Worm (Caenorhabditis elegans): ENCODE measurements around the gene mfsd-10.

- no peak for TF ChIP-seq lin-13 (tag; optimal IDR thresholded peaks at IDR 0.05)
- TF ChIP-seq pha-4 (tag; optimal IDR thresholded peaks at IDR 0.05), result no peak
- TF ChIP-seq elt-3 (tag; optimal IDR thresholded peaks at IDR 0.05), result no peak
- TF ChIP-seq nhr-12 (tag; optimal IDR thresholded peaks at IDR 0.05), result no peak
- TF ChIP-seq ceh-83 (GFP tag; optimal IDR thresholded peaks at IDR 0.05), result no peak
Observed at ce11 chrX:17412642-17413041, 44.2 kb upstream of the mfsd-10 start.

All from whole organism, mixed stage, embryonic.